Worm (Caenorhabditis elegans) whole organism, mixed stage, embryonic: ENCODE results near the gene T22C8.4.

Source experiments
- blmp-1 ChIP-seq: fragments of 150-350 bp; optimal IDR thresholded peaks from 2 replicates; lab custom pipeline; 2014; ENCODE audit warnings: missing biosample characterization, missing genetic modification characterization
- ces-1 ChIP-seq: fragments of 150-350 bp; optimal IDR thresholded peaks from 2 replicates; lab custom pipeline; 2014; ENCODE audit warnings: missing biosample characterization, missing genetic modification reagents, missing genetic modification characterization
- lin-13 ChIP-seq: fragments of 150-350 bp; optimal IDR thresholded peaks from 2 replicates; lab custom pipeline; 2014; ENCODE audit warnings: missing biosample characterization, missing genetic modification characterization
- lsy-2 ChIP-seq: fragments of 150-350 bp; optimal IDR thresholded peaks from 2 replicates; lab custom pipeline; 2014; ENCODE audit warnings: missing biosample characterization, missing genetic modification characterization
- nhr-2 ChIP-seq: fragments of 150-350 bp; optimal IDR thresholded peaks from 2 replicates; lab custom pipeline; 2014; ENCODE audit warnings: missing biosample characterization, missing genetic modification characterization
- nhr-237 ChIP-seq: fragments of 150-350 bp; optimal IDR thresholded peaks from 2 replicates; lab custom pipeline; 2014; ENCODE audit warnings: missing biosample characterization, missing genetic modification characterization
- sem-2 ChIP-seq: fragments of 200-800 bp; sonication (Bioruptor generic); optimal IDR thresholded peaks from 2 replicates; lab custom pipeline; 2018; ENCODE audit warnings: mild to moderate bottlenecking, missing genetic modification characterization, missing compliant biosample characterization
- snpc-4 ChIP-seq: fragments of 150-350 bp; optimal IDR thresholded peaks from 2 replicates; lab custom pipeline; 2014; ENCODE audit warnings: missing biosample characterization, missing genetic modification characterization
- unc-39 ChIP-seq: fragments of 150-350 bp; optimal IDR thresholded peaks from 2 replicates; lab custom pipeline; 2014; ENCODE audit warnings: missing biosample characterization, missing genetic modification characterization
- unc-62 ChIP-seq: fragments of 150-350 bp; optimal IDR thresholded peaks from 2 replicates; lab custom pipeline; 2014; ENCODE audit warnings: missing biosample characterization, missing genetic modification reagents, missing genetic modification characterization
- zip-8 ChIP-seq: fragments of 150-350 bp; optimal IDR thresholded peaks from 2 replicates; lab custom pipeline; 2014; ENCODE audit warnings: missing biosample characterization, missing genetic modification characterization

DNA sequence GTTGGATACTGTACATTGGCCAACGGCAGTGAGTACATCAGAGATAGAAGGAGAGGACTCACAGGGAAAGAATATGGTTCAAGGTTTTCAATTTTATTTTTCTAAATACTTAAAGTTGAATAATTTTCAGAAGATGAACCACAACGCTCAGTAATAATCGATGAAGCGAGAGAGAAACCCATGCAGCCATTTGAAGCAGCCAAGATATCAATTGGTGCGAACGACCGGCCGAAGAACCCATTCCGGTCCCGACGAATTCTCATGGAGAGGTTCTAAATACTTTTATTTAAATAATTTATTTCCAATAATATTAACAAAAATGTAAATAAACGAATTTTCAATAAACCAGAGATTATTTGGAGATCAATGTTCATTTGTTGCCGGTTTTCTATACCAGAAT lies 23.1 kb downstream of the T22C8.4 start, which contains the start of gene pigg-1:
- TF ChIP-seq snpc-4 (tag; lab: Kevin White, UChicago), result no peak
- no peak for TF ChIP-seq nhr-2
- no peak for TF ChIP-seq ces-1 (GFP tag; lab: Kevin White, UChicago)
- no peak for TF ChIP-seq zip-8 (tag; lab: Kevin White, UChicago)
- TF ChIP-seq sem-2 (GFP tag; lab: Kevin White, UChicago), result no peak
- TF ChIP-seq unc-39 (tag; lab: Kevin White, UChicago), result no peak
- no peak for TF ChIP-seq nhr-237 (tag; lab: Kevin White, UChicago)
- TF ChIP-seq unc-62 (GFP tag; lab: Kevin White, UChicago), result no peak
- no peak for TF ChIP-seq blmp-1 (tag; lab: Kevin White, UChicago)
- no peak for TF ChIP-seq lsy-2 (tag; lab: Kevin White, UChicago)
- TF ChIP-seq lin-13 (tag; lab: Kevin White, UChicago), result no peak
